Worm (Caenorhabditis elegans) whole organism, mixed stage, embryonic: ENCODE results near the gene cec-7.

Source experiments
- blmp-1 ChIP-seq: fragments of 150-350 bp; optimal IDR thresholded peaks from 2 replicates; lab custom pipeline; 2014; ENCODE audit warnings: missing biosample characterization, missing genetic modification characterization
- ceh-83 ChIP-seq: fragments of 200-800 bp; sonication (Bioruptor generic); optimal IDR thresholded peaks from 2 replicates; lab custom pipeline; 2018; ENCODE audit warnings: mild to moderate bottlenecking, missing genetic modification characterization, missing compliant biosample characterization
- cnd-1 ChIP-seq: fragments of 200-800 bp; sonication (Bioruptor generic); optimal IDR thresholded peaks from 2 replicates; lab custom pipeline; 2018; ENCODE audit warnings: mild to moderate bottlenecking, missing genetic modification characterization, missing compliant biosample characterization
- elt-3 ChIP-seq: fragments of 150-350 bp; optimal IDR thresholded peaks from 2 replicates; lab custom pipeline; 2014; ENCODE audit warnings: missing biosample characterization, missing genetic modification characterization
- hlh-1 ChIP-seq: fragments of 150-350 bp; optimal IDR thresholded peaks from 2 replicates; lab custom pipeline; 2014; ENCODE audit warnings: missing biosample characterization, missing genetic modification reagents, missing genetic modification characterization
- lin-13 ChIP-seq: fragments of 150-350 bp; optimal IDR thresholded peaks from 2 replicates; lab custom pipeline; 2014; ENCODE audit warnings: missing biosample characterization, missing genetic modification characterization
- lsy-2 ChIP-seq: fragments of 150-350 bp; optimal IDR thresholded peaks from 2 replicates; lab custom pipeline; 2014; ENCODE audit warnings: missing biosample characterization, missing genetic modification characterization
- mls-2 ChIP-seq: sonication (generic microtip); optimal IDR thresholded peaks from 2 replicates; lab custom pipeline; 2016; ENCODE audit warnings: mild to moderate bottlenecking, missing genetic modification characterization, moderate library complexity, missing compliant biosample characterization
- snpc-4 ChIP-seq: fragments of 150-350 bp; optimal IDR thresholded peaks from 2 replicates; lab custom pipeline; 2014; ENCODE audit warnings: missing biosample characterization, missing genetic modification characterization

ce11 chrIII:12851034-12851433, 26.3 kb downstream of the cec-7 start:
- TF ChIP-seq lin-13 (tag; lab: Kevin White, UChicago) (no peak), lsy-2 (tag; lab: Kevin White, UChicago) (no peak), snpc-4 (tag; lab: Kevin White, UChicago) (no peak), blmp-1 (tag; lab: Kevin White, UChicago) (peak; percentile 34), cnd-1 (tag; lab: Kevin White, UChicago) (no peak), ceh-83 (GFP tag; lab: Kevin White, UChicago) (no peak), mls-2 (tag; lab: Kevin White, UChicago) (no peak), elt-3 (peak; percentile 15), hlh-1 (tag; lab: Kevin White, UChicago) (no peak)
